Worm (Caenorhabditis elegans) whole organism, dauer: Measurements from ENCODE around the gene prp-9.

Source experiments
- unc-62 ChIP-seq: sonication (generic microtip); optimal IDR thresholded peaks from 2 replicates; lab custom pipeline; 2017; ENCODE audit warnings: missing biosample characterization, missing genetic modification reagents, missing genetic modification characterization

Gene prp-9

DNA sequence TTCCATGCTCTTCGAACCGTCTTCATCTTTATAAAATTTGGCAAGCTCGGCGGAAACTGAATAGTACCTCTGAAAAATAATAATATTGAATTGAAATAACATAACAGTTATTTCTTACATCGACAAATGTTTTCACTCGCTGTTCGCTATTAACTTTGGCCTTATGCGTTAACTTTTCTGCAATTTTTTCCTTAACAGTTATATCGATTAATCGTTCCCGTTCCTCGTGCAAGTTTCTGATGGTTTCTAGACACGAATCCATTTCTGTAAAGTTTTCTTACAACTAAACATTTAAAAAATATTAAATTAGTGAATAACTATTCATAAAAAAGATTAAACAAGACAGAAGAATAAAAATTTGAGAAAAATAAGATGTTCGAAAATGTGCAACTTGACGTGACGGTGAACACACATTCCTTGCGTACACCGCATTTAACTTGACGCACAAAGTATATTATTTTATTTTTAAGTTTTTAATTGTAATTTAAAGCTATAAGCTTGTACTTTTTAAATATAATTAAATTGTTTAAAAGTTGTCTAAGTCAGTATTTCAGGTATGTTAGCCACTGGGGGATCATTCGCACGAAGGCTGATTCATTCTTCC, at the start of gene prp-9, which contains the start of gene mrps-18B:
TSS of gene prp-9 (minus strand) at position 264 of the 604 bp plus-strand sequence.
TSS of gene mrps-18B (plus strand) at position 549 of the 604 bp plus-strand sequence.
- TF ChIP-seq unc-62 (GFP tag; lab: Kevin White, UChicago): no peak

DNA sequence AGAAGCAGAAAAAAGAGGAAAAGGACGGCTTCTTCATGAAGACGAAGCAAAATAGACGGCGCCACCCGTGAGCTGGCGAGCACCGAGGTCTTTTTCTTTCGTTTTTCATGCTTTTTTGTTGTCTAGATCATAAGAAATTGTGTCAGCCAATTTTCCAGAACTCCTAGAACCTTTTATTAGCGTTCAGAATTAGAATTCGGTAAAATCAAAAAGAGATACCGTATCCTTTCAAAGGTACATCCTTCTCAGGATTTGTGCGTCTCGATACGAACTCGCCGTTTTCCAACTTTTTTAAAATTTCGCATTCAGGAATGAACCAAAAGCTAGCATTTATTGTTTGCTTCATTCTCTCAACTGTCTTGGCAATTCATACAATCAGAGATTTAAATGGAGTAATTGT, 47.8 kb upstream of the prp-9 start, which contains the start of gene F54C9.7:
TSS of gene F54C9.7 (plus strand) at position 301 of the 400 bp plus-strand sequence.
- TF ChIP-seq unc-62 (GFP tag; lab: Kevin White, UChicago): no peak

DNA sequence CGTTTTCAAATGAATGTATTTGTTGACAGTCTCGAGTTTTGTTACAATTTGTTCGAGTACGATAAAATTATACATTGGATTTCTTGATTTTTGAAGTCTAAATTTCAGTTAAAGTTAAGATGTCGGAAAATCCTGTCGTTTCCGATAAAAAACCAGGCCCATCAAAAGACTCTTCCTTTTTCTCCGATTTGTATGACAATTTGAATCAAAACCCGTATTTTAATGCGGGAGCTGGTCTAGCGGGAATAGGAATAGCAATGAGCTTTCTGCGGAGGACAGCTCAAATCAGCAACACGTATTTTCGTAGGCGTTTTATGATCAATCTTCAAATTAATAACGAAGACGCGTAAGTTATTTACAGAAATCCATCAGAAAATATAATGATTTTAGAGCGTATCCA, 45.8 kb upstream of the prp-9 start, which contains the start of gene bcs-1:
TSS of gene bcs-1 (plus strand) at position 109 of the 400 bp plus-strand sequence.
- TF ChIP-seq unc-62 (GFP tag; lab: Kevin White, UChicago): no peak

DNA sequence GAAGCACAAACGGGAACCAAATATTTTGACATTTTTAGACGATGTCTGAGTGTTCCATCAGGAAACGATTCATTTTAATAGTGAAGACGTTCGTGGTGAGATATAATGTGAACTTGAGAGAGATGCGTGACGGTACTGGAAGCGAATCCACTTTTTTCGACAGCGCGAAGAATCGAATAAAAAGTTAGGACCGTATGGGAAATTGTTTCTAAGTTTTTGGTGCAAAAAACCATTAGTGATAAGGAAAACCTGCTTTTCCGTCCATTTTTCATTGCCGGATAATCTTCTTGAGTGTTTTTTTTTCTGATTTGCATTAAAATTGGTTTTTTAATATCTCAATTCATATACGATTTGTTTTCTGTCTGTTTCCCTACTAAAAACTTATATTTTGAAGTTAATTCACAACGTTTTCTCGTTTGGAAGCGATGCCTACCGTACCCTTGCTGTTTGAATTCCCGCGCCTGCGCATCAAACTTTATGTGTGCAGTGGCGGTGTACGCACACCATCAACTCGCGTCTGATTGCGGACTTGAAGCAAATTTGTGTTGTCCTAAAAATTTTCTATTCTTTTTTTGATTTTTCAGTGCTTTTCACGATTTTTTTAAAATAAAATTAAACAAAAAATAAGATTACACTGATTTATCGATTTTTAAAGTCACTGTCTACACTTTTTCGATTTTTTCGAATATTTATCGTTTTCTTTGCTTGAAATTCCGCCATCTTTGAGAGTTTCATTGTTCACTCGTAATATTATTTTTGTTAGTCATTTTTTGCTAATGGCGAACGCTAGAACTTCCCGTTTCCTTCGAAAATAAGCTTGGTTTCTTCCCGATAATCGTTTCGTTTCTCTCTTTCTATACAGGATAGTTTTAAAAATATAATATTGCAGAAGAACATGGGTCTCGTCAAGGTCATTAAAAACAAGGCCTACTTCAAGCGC, 44.1 kb upstream of the prp-9 start, which contains the start of the genes col-38 and rpl-5:
TSS of gene col-38 (minus strand) at position 51 of the 940 bp plus-strand sequence.
TSS of gene rpl-5 (plus strand) at position 890 of the 940 bp plus-strand sequence.
- TF ChIP-seq unc-62 (GFP tag; lab: Kevin White, UChicago): no peak

DNA sequence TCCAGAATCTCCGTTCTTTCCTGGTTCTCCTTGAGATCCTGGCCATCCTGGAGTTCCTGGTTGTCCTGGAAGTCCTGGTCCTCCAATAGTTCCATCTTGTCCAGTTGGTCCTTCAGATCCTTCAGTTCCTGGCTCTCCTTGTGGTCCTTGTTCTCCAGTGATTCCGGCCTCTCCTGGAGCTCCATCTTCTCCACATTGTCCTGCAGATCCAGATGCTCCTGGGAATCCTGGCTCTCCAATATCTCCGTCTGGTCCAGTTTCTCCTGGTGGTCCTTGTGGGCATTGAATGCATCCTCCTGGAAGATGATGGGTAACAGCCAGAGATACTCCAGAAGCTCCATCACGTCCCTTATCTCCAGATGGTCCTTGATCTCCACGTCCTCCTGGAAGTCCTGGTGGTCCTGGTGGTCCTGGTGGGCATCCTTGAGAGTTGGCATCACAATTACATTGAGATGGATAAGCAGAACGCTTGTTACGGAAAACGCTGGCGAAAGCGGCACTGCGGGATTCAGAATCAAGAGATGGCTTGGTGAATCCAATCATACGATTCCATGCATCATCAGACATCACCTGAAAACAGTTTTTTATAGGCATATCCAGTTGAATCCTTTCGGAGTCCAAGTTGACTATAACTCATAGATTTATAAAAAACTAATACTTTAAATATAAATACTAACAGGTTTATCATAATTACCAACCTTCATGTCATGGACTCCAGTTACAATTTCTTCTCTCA, 43.2 kb upstream of the prp-9 start:
- TF ChIP-seq unc-62 (GFP tag; lab: Kevin White, UChicago): no peak

DNA sequence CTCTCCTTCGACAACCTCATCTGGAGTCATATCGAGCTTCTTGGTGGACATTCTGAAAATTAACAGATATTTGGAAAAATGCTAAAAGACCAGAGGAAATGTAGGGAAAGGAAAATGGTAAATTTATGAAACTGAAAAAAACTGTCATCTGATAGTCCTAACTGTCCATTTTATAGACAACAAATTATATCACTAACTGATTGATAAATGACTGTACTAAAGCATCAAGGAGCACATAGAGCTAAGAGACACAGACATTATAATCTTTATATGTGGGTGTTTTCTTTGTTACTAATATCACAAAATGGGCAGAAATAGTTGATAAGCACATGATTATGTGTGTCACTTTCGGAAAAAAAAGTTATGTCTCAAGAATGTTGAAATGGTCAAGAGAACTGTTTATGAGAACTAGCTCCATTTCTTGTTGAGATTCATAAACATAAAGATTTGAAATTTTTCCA, 41.6 kb upstream of the prp-9 start, which contains the start of gene F54C9.3:
TSS of gene F54C9.3 (minus strand) at position 51 of the 461 bp plus-strand sequence.
- TF ChIP-seq unc-62 (GFP tag; lab: Kevin White, UChicago): no peak

DNA sequence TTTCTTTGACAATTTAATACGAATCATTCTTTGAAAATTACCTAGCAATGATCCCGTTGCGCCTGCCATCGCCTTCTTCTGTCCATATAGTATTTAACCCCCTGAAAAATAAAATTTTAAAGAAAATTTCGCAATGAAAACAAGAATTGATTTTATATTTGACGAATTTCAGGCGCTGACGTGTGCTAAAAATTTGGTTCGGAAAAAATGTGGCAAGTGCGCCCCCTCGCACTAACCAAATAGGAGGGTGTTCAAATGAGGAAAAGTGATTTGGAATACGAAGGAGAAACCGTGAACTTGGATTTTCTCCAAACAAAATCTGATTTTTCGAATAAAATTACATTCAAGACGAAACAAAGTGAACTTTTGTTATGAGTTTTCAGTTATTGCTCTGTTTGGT, 40.8 kb upstream of the prp-9 start, which contains the start of gene stc-1:
TSS of gene stc-1 (minus strand) at position 101 of the 400 bp plus-strand sequence.
- no peak for TF ChIP-seq unc-62 (GFP tag; lab: Kevin White, UChicago)

DNA sequence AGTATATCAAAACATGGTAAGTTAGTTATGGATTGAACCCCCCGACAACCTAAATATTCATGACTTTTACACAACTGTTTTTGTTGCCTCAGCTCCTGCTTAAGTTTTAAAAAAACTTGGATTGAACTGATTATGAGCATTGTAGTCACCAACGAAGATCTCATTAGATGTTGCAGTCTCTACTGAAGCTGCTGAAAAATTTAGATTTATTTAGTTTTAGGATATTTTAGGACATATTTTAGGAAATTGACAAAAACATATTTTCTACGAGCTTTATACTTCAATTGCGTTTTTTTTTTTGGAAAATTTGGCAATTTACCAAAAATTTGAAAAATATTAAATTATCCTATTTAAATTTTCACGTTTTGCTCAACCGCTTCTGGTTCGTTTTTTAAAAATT, 36.8 kb upstream of the prp-9 start, which contains the start of gene F54C9.14:
TSS of gene F54C9.14 (plus strand) at position 301 of the 400 bp plus-strand sequence.
- no peak for TF ChIP-seq unc-62 (GFP tag; lab: Kevin White, UChicago)

DNA sequence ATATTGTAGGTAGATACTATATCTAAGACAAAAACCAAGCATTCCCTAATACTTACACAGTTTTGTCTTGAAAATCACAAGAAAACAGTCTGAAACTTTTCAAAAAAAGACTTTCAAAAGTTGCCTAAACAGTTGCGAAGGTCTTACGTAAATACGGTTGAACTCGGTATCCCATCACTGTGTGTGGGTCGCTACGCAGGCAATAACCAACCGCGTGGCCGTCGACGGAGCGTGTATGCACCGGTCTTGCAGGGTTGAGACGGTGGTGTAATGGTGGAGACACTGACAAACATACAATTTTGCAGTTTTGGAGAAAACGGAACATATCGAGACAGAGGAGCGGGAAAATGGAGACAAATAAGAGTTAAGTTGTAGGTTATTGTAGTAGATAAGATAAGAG, 36.0 kb upstream of the prp-9 start, which contains the start of gene iff-2:
TSS of gene iff-2 (minus strand) at position 141 of the 400 bp plus-strand sequence.
- TF ChIP-seq unc-62 (GFP tag; lab: Kevin White, UChicago): no peak

DNA sequence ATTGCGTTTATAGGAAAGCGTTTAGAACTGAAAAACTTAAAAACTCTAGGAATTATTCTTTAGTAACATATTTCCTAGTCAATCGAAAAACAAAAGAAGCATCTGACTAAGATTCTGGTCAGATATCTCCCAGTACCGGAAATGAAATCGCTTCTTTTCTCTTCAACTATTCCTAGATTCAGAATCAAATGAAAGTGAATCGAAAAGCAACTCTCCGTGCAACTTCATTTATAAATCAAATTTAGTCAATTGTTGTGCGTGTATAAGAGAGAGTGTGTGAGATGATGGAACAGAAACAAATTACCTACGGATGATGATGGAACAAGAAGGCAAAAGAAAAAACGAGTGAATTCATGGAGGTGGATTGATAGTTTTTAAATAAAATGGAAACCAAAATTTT, 34.0 kb upstream of the prp-9 start:
- TF ChIP-seq unc-62 (GFP tag; lab: Kevin White, UChicago): no peak

DNA sequence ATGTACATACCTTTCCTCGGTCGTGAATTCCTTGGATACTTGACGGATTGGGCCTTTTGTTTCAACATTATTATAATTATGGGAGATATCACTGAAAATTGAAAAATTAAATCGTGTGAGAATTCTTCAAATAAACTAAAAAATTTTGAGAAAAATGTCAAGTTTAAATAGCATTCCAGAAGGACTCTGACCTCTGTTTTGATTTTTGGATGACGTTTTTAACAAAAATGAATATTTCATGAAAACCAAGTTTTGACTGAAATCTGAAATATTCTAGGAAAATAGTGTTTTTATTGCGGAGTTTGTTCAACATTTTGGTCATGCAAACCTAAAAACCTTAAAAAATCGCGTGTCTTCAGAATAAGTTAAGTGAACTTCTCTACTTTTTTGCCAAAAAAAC, 31.0 kb upstream of the prp-9 start, which contains the start of gene glb-27:
TSS of gene glb-27 (minus strand) at position 101 of the 400 bp plus-strand sequence.
- TF ChIP-seq unc-62 (GFP tag; lab: Kevin White, UChicago): no peak

DNA sequence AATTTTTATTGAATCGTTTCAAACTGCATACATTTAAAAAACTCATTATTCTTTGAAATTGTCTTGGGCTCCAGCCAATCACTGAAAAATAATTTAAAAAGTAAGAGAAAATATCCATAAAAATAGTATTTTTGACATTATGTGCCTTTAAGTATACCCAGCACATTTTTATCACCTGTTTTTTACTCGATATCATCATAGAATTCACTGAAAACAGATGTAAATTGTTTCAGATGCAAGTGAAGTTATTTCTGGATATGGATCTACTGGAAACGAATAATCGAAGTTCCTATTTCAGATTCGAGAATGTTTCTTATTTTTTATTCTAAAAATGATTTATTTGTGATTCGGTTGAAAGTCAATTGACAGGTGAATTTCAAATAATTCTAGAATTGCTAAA, 29.4 kb upstream of the prp-9 start:
- TF ChIP-seq unc-62 (GFP tag; lab: Kevin White, UChicago): no peak

DNA sequence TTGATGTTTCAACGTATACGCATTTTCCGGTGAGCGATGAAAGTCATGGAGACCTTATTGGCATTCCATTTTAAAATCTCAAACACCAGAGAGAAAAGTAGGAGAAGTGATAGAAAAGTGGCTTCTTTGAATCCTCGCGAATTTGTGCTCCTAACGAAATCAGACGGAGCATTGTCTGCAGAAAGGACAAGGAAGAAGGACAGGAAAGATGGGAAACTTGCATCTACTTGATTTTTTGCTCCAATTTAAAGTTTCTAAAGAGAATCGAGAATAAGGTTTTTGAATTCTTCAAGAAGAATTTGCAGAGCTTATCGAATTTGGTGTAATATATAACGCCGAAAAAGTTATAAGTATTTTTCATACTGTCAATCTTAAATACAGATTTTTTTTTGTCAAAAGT, 25.9 kb upstream of the prp-9 start:
- no peak for TF ChIP-seq unc-62 (GFP tag; lab: Kevin White, UChicago)

DNA sequence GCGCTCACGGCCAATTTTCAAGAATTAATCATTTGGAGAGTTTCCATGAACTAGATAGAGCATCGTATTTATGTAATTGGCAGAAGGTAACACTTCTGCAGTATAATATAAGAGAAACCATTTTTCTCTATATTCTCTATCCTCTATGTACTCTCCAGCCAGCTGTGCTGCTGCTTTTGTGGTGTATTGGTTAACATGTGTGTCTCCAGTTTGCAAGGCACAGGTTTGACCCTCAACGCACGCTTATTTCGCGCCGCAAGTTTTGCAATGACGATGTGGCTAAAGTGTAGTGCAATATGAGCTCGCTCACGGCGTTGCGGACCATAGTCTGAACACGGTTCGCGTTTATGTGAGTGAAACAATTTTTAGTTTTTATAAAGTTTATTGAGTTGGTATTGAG, 21.8 kb upstream of the prp-9 start:
- TF ChIP-seq unc-62 (GFP tag; lab: Kevin White, UChicago): no peak

DNA sequence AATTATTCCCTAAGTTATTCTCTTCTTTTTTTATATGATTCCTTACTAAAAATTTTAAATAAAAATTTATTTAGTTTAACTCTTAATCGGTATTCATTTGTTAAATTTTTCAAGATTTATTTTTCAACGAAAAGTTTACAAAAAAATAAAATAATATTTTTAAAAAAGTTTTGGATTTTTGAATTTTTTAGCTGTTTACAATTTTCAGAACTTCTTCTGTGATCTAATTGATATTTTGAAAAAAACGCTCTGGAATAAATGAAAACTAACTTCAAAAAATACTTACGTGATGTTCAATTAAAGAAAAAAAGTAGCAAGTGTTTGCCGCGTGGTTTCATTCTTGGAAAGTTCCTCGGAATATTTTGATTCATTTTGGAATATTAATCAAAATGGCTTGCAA, 20.1 kb upstream of the prp-9 start, which contains the start of gene decr-1.2:
TSS of gene decr-1.2 (plus strand) at position 301 of the 400 bp plus-strand sequence.
- no peak for TF ChIP-seq unc-62 (GFP tag; lab: Kevin White, UChicago)
